Worm (Caenorhabditis elegans) whole organism, late embryonic: ENCODE data around the gene C23G10.1.

ENCODE experiments used
- F13H6.1 ChIP-seq: sonication (generic microtip); optimal IDR thresholded peaks from 2 replicates; lab custom pipeline; 2016; ENCODE audit warnings: missing genetic modification characterization, missing compliant biosample characterization
- K09A11.1 ChIP-seq: sonication (generic microtip); optimal IDR thresholded peaks from 2 replicates; lab custom pipeline; 2017; ENCODE audit warnings: antibody characterized with exemption, mild to moderate bottlenecking, missing genetic modification characterization, missing compliant biosample characterization; ENCODE audit not compliant: insufficient read depth
- ahr-1 ChIP-seq: sonication (generic microtip); optimal IDR thresholded peaks from 2 replicates; lab custom pipeline; 2016; ENCODE audit warnings: missing genetic modification characterization, missing compliant biosample characterization
- ama-1 ChIP-seq: fragments of 150-350 bp; optimal IDR thresholded peaks from 2 replicates; lab custom pipeline; 2014
- ceh-14 ChIP-seq: sonication (generic microtip); optimal IDR thresholded peaks from 2 replicates; lab custom pipeline; 2016; ENCODE audit warnings: missing genotype, missing genetic modification characterization, missing compliant biosample characterization
- ceh-18 ChIP-seq: sonication (generic microtip); optimal IDR thresholded peaks from 2 replicates; lab custom pipeline; 2016; ENCODE audit warnings: missing genetic modification characterization, missing compliant biosample characterization
- ceh-19 ChIP-seq: fragments of 200-800 bp; sonication (Bioruptor generic); optimal IDR thresholded peaks from 2 replicates; lab custom pipeline; 2018; ENCODE audit warnings: mild to moderate bottlenecking, missing genetic modification characterization, missing compliant biosample characterization
- ceh-2 ChIP-seq: sonication (generic microtip); optimal IDR thresholded peaks from 2 replicates; lab custom pipeline; 2016; ENCODE audit warnings: missing genotype, missing genetic modification characterization, missing compliant biosample characterization
- ceh-22 ChIP-seq: sonication (generic microtip); optimal IDR thresholded peaks from 2 replicates; lab custom pipeline; 2017; ENCODE audit warnings: missing biosample characterization, missing genetic modification characterization
- ceh-24 ChIP-seq: sonication (generic microtip); optimal IDR thresholded peaks from 2 replicates; lab custom pipeline; 2016; ENCODE audit warnings: mild to moderate bottlenecking, missing genetic modification characterization, missing compliant biosample characterization
- ceh-30 ChIP-seq: fragments of 150-350 bp; optimal IDR thresholded peaks from 2 replicates; lab custom pipeline; 2014; ENCODE audit warnings: missing biosample characterization, missing genetic modification characterization
- ceh-31 ChIP-seq: sonication (generic microtip); optimal IDR thresholded peaks from 2 replicates; lab custom pipeline; 2016; ENCODE audit warnings: missing genetic modification characterization, missing compliant biosample characterization
- ceh-34 ChIP-seq: sonication (generic microtip); optimal IDR thresholded peaks from 2 replicates; lab custom pipeline; 2016; ENCODE audit warnings: mild to moderate bottlenecking, missing genetic modification characterization, missing compliant biosample characterization
- ceh-45 ChIP-seq: fragments of 200-800 bp; sonication (Bioruptor generic); IDR thresholded peaks from 2 replicates; pipeline ENCODE4 v1.3.6; 2022; ENCODE audit warnings: missing genetic modification reagents, missing genetic modification characterization, missing compliant biosample characterization
- ceh-48 ChIP-seq: sonication (generic microtip); optimal IDR thresholded peaks from 2 replicates; lab custom pipeline; 2016; ENCODE audit warnings: missing genetic modification characterization, inconsistent platforms, missing compliant biosample characterization
- ceh-6 ChIP-seq: fragments of 200-800 bp; sonication (Bioruptor generic); optimal IDR thresholded peaks from 2 replicates; lab custom pipeline; 2018; ENCODE audit warnings: mild to moderate bottlenecking, missing genetic modification characterization, missing compliant biosample characterization
- ceh-9 ChIP-seq: sonication (generic microtip); optimal IDR thresholded peaks from 2 replicates; lab custom pipeline; 2016; ENCODE audit warnings: mild to moderate bottlenecking, missing genetic modification characterization, inconsistent platforms, missing compliant biosample characterization
- che-1 ChIP-seq: sonication (generic microtip); optimal IDR thresholded peaks from 2 replicates; lab custom pipeline; 2016; ENCODE audit warnings: mild to moderate bottlenecking, missing genetic modification characterization, missing compliant biosample characterization
- dmd-4 ChIP-seq: sonication (generic microtip); optimal IDR thresholded peaks from 2 replicates; lab custom pipeline; 2016; ENCODE audit warnings: borderline replicate concordance, missing genetic modification characterization, missing compliant biosample characterization
- elt-2 ChIP-seq: sonication (generic microtip); optimal IDR thresholded peaks from 2 replicates; lab custom pipeline; 2016; ENCODE audit warnings: missing genetic modification reagents, missing genetic modification characterization, missing compliant biosample characterization
- ets-4 ChIP-seq: sonication (generic microtip); optimal IDR thresholded peaks from 2 replicates; lab custom pipeline; 2016; ENCODE audit warnings: missing genetic modification characterization, missing compliant biosample characterization
- eyg-1 ChIP-seq: sonication (generic microtip); optimal IDR thresholded peaks from 2 replicates; lab custom pipeline; 2016; ENCODE audit warnings: missing genotype, missing genetic modification characterization, missing compliant biosample characterization
- hlh-13 ChIP-seq: fragments of 200-800 bp; sonication (Bioruptor generic); optimal IDR thresholded peaks from 2 replicates; lab custom pipeline; 2018; ENCODE audit warnings: mild to moderate bottlenecking, missing genetic modification characterization, missing compliant biosample characterization
- hlh-15 ChIP-seq: sonication (generic microtip); optimal IDR thresholded peaks from 2 replicates; lab custom pipeline; 2016; ENCODE audit warnings: missing genetic modification characterization, missing compliant biosample characterization
- madf-2 ChIP-seq: sonication (generic microtip); optimal IDR thresholded peaks from 2 replicates; lab custom pipeline; 2017; ENCODE audit warnings: missing genetic modification characterization, missing compliant biosample characterization
- mec-3 ChIP-seq: sonication (generic microtip); optimal IDR thresholded peaks from 2 replicates; lab custom pipeline; 2016; ENCODE audit warnings: borderline replicate concordance, missing genetic modification characterization, missing compliant biosample characterization
- nfya-1 ChIP-seq: sonication (generic microtip); optimal IDR thresholded peaks from 2 replicates; lab custom pipeline; 2017; ENCODE audit warnings: missing genetic modification characterization, mild to moderate bottlenecking, missing compliant biosample characterization, antibody characterized with exemption, moderate library complexity
- odd-2 ChIP-seq: sonication (generic microtip); optimal IDR thresholded peaks from 2 replicates; lab custom pipeline; 2017; ENCODE audit warnings: antibody characterized with exemption, mild to moderate bottlenecking, missing genetic modification characterization, missing compliant biosample characterization
- pat-9 ChIP-seq: fragments of 200-800 bp; sonication (Bioruptor generic); optimal IDR thresholded peaks from 2 replicates; lab custom pipeline; 2018; ENCODE audit warnings: mild to moderate bottlenecking, missing genetic modification characterization, moderate library complexity, missing compliant biosample characterization
- pax-1 ChIP-seq: fragments of 150-350 bp; optimal IDR thresholded peaks from 2 replicates; lab custom pipeline; 2014; ENCODE audit warnings: missing biosample characterization, missing genetic modification characterization
- pqm-1 ChIP-seq: sonication (generic microtip); optimal IDR thresholded peaks from 2 replicates; lab custom pipeline; 2016; ENCODE audit warnings: missing genetic modification characterization, missing compliant biosample characterization
- pros-1 ChIP-seq: fragments of 150-350 bp; optimal IDR thresholded peaks from 2 replicates; lab custom pipeline; 2014; ENCODE audit warnings: missing biosample characterization, missing genetic modification reagents, missing genetic modification characterization
- ref-2 ChIP-seq: sonication (generic microtip); optimal IDR thresholded peaks from 2 replicates; lab custom pipeline; 2016; ENCODE audit warnings: missing genetic modification characterization, missing compliant biosample characterization
- rnt-1 ChIP-seq: sonication (generic microtip); optimal IDR thresholded peaks from 2 replicates; lab custom pipeline; 2016; ENCODE audit warnings: missing genetic modification characterization, missing compliant biosample characterization
- sox-2 ChIP-seq: fragments of 200-800 bp; sonication (Bioruptor generic); IDR thresholded peaks from 2 replicates; pipeline ENCODE4 v1.3.6; 2022; ENCODE audit warnings: missing genetic modification reagents, missing genetic modification characterization, missing compliant biosample characterization
- sox-4 ChIP-seq: sonication (generic microtip); optimal IDR thresholded peaks from 2 replicates; lab custom pipeline; 2017; ENCODE audit warnings: mild to moderate bottlenecking, missing genetic modification characterization, inconsistent platforms, missing compliant biosample characterization
- tbx-2 ChIP-seq: sonication (generic microtip); optimal IDR thresholded peaks from 2 replicates; lab custom pipeline; 2016; ENCODE audit warnings: missing genetic modification characterization, missing compliant biosample characterization
- ttx-3 ChIP-seq: sonication (generic microtip); optimal IDR thresholded peaks from 2 replicates; lab custom pipeline; 2016; ENCODE audit warnings: missing genetic modification reagents, missing genetic modification characterization, missing compliant biosample characterization
- unc-42 ChIP-seq: sonication (generic microtip); optimal IDR thresholded peaks from 2 replicates; lab custom pipeline; 2016; ENCODE audit warnings: missing genotype, missing genetic modification characterization, missing compliant biosample characterization
- unc-55 ChIP-seq: sonication (generic microtip); optimal IDR thresholded peaks from 2 replicates; lab custom pipeline; 2017; ENCODE audit warnings: missing biosample characterization, missing genetic modification reagents, missing genetic modification characterization
- ztf-16 ChIP-seq: sonication (generic microtip); optimal IDR thresholded peaks from 2 replicates; lab custom pipeline; 2017; ENCODE audit warnings: missing genetic modification characterization, missing compliant biosample characterization

C23G10.1 gene

ce11 chrIII:6166634-6167033 is 42.5 kb upstream of the C23G10.1 start:
- TF ChIP-seq che-1 (no peak), madf-2 (tag; lab: Kevin White, UChicago) (no peak), ceh-22 (tag; lab: Kevin White, UChicago) (no peak), unc-42 (tag; lab: Kevin White, UChicago) (no peak), hlh-13 (GFP tag; lab: Kevin White, UChicago) (no peak), dmd-4 (tag; lab: Kevin White, UChicago) (no peak), sox-4 (tag; lab: Kevin White, UChicago) (no peak), ceh-19 (GFP tag; lab: Kevin White, UChicago) (no peak), ceh-9 (tag; lab: Kevin White, UChicago) (no peak), ceh-18 (tag; lab: Kevin White, UChicago) (no peak), pros-1 (tag; lab: Kevin White, UChicago) (no peak), ceh-2 (tag; lab: Kevin White, UChicago) (no peak), nfya-1 (no peak), ceh-48 (tag; lab: Kevin White, UChicago) (no peak), mec-3 (tag; lab: Kevin White, UChicago) (no peak), K09A11.1 (tag; lab: Kevin White, UChicago) (no peak), rnt-1 (tag; lab: Kevin White, UChicago) (no peak), hlh-15 (tag; lab: Kevin White, UChicago) (no peak), ceh-34 (tag; lab: Kevin White, UChicago) (no peak)

ce11 chrIII:6168497-6169227 is 40.4 kb upstream of the C23G10.1 start, which contains the start of gene efk-1:
Gene efk-1 (minus strand): TSS chrIII:6168547.
- no peak for TF ChIP-seq ceh-14 (tag; lab: Kevin White, UChicago)
- TF ChIP-seq, all 69 proteins: peak for 0

ce11 chrIII:6170038-6170437 is 39.0 kb upstream of the C23G10.1 start:
- TF ChIP-seq pqm-1 (tag; lab: Kevin White, UChicago): no peak
- no peak for TF ChIP-seq unc-42 (tag; lab: Kevin White, UChicago)
- no peak for TF ChIP-seq ceh-24
- TF ChIP-seq ets-4 (tag; lab: Kevin White, UChicago): no peak
- TF ChIP-seq ceh-6 (GFP tag; lab: Kevin White, UChicago): no peak
- TF ChIP-seq elt-2 (tag; lab: Kevin White, UChicago): no peak
- no peak for TF ChIP-seq ama-1 (lab: Kevin White, UChicago)
- TF ChIP-seq dmd-4 (tag; lab: Kevin White, UChicago): no peak
- TF ChIP-seq ceh-30 (tag; lab: Kevin White, UChicago): no peak
- TF ChIP-seq nfya-1: peak; percentile 35
- no peak for TF ChIP-seq F13H6.1 (tag; lab: Kevin White, UChicago)
- TF ChIP-seq ceh-45 (GFP tag; lab: Robert Waterston, UW): no peak
- TF ChIP-seq K09A11.1 (tag; lab: Kevin White, UChicago): no peak
- peak; percentile 44 for TF ChIP-seq unc-55
- TF ChIP-seq ceh-48 (tag; lab: Kevin White, UChicago): no peak
- no peak for TF ChIP-seq tbx-2 (tag; lab: Kevin White, UChicago)
- TF ChIP-seq ahr-1 (tag; lab: Kevin White, UChicago): no peak
- TF ChIP-seq odd-2 (tag; lab: Kevin White, UChicago): no peak
- TF ChIP-seq eyg-1 (tag; lab: Kevin White, UChicago): no peak
- TF ChIP-seq ceh-34 (tag; lab: Kevin White, UChicago): no peak
- TF ChIP-seq pat-9 (tag; lab: Kevin White, UChicago): no peak
- TF ChIP-seq rnt-1 (tag; lab: Kevin White, UChicago): peak; percentile 42
- TF ChIP-seq ttx-3: no peak
- TF ChIP-seq ceh-31 (tag; lab: Kevin White, UChicago): peak; percentile 31
- TF ChIP-seq ref-2 (tag; lab: Kevin White, UChicago): no peak
- peak; percentile 45 for TF ChIP-seq ceh-18 (tag; lab: Kevin White, UChicago)
- TF ChIP-seq pax-1 (tag; lab: Kevin White, UChicago): peak; percentile 72
- no peak for TF ChIP-seq ztf-16
- TF ChIP-seq sox-2 (GFP tag; lab: Robert Waterston, UW): no peak
